Fruit fly (Drosophila melanogaster) whole organism, embryonic: ENCODE data around the gene rempA.

ENCODE experiments used
- Adf1 ChIP-seq: fragments of 200-800 bp; sonication (Bioruptor generic); IDR thresholded peaks from 2 replicates; pipeline ENCODE4 v1.3.6; 2022; ENCODE audit warnings: missing biosample characterization, missing genetic modification characterization
- Aef1 ChIP-seq: fragments of 200-800 bp; sonication (Bioruptor generic); IDR thresholded peaks from 3 replicates; pipeline ENCODE4 v1.3.6; 2022; ENCODE audit warnings: missing biosample characterization, missing genetic modification characterization
- Antp ChIP-seq: fragments of 200-800 bp; sonication (Bioruptor generic); optimal IDR thresholded peaks from 3 replicates; lab custom pipeline; 2016; ENCODE audit warnings: missing biosample characterization, missing genetic modification characterization
- Bdp1 ChIP-seq: fragments of 200-800 bp; sonication (Bioruptor generic); optimal IDR thresholded peaks from 3 replicates; lab custom pipeline; 2016; ENCODE audit warnings: missing biosample characterization, missing genetic modification characterization
- CG10147 ChIP-seq: fragments of 200-800 bp; sonication (Bioruptor generic); optimal IDR thresholded peaks from 2 replicates; lab custom pipeline; 2019; ENCODE audit warnings: missing biosample characterization, mild to moderate bottlenecking, missing genetic modification characterization, moderate library complexity
- CG10274 ChIP-seq: fragments of 200-800 bp; sonication (Bioruptor generic); optimal IDR thresholded peaks from 3 replicates; lab custom pipeline; 2017; ENCODE audit warnings: missing biosample characterization, mild to moderate bottlenecking, missing genetic modification characterization
- CG10959 ChIP-seq: fragments of 200-800 bp; sonication (Bioruptor generic); IDR thresholded peaks from 2 replicates; pipeline ENCODE4 v1.3.6; 2022; ENCODE audit warnings: missing biosample characterization, missing genetic modification characterization
- CG12299 ChIP-seq: fragments of 200-800 bp; sonication (Bioruptor generic); optimal IDR thresholded peaks from 2 replicates; lab custom pipeline; 2018; ENCODE audit warnings: missing biosample characterization, mild to moderate bottlenecking, missing genetic modification characterization
- CG12744 ChIP-seq: fragments of 200-800 bp; sonication (Bioruptor generic); optimal IDR thresholded peaks from 2 replicates; lab custom pipeline; 2016; ENCODE audit warnings: missing biosample characterization, missing genetic modification characterization
- CG13287 ChIP-seq: fragments of 200-800 bp; sonication (Bioruptor generic); IDR thresholded peaks from 2 replicates; pipeline ENCODE4 v1.3.6; 2022; ENCODE audit warnings: missing biosample characterization, missing genetic modification characterization; ENCODE audit not compliant: partially characterized antibody
- CG15514 ChIP-seq: fragments of 200-800 bp; sonication (Bioruptor generic); optimal IDR thresholded peaks from 3 replicates; lab custom pipeline; 2017; ENCODE audit warnings: missing biosample characterization, missing genetic modification characterization, mild to moderate bottlenecking, moderate library complexity, missing genetic modification reagents
- CG1602 ChIP-seq: fragments of 200-800 bp; sonication (Bioruptor generic); optimal IDR thresholded peaks from 3 replicates; lab custom pipeline; 2016; ENCODE audit warnings: missing biosample characterization, missing genetic modification characterization
- CG1647 ChIP-seq: fragments of 200-800 bp; sonication (Bioruptor generic); optimal IDR thresholded peaks from 3 replicates; lab custom pipeline; 2016; ENCODE audit warnings: missing biosample characterization, missing genetic modification characterization
- CG17385 ChIP-seq: fragments of 200-800 bp; sonication (Bioruptor generic); optimal IDR thresholded peaks from 3 replicates; lab custom pipeline; 2018; ENCODE audit warnings: missing biosample characterization, mild to moderate bottlenecking, missing genetic modification characterization
- CG2712 ChIP-seq: fragments of 200-800 bp; optimal IDR thresholded peaks from 3 replicates; lab custom pipeline; 2019; ENCODE audit warnings: missing biosample characterization, mild to moderate bottlenecking, missing genetic modification characterization, moderate library complexity
- CG32532 ChIP-seq: fragments of 200-800 bp; sonication (Bioruptor generic); IDR thresholded peaks from 2 replicates; pipeline ENCODE4 v1.3.6; 2022; ENCODE audit warnings: missing biosample characterization, missing genetic modification characterization
- CG32772 ChIP-seq: fragments of 200-800 bp; sonication (Bioruptor generic); IDR thresholded peaks from 2 replicates; pipeline ENCODE4 v1.3.6; 2022; ENCODE audit warnings: missing biosample characterization, missing genetic modification characterization
- CG33213 ChIP-seq: fragments of 200-800 bp; sonication (Bioruptor generic); optimal IDR thresholded peaks from 3 replicates; lab custom pipeline; 2016; ENCODE audit warnings: missing biosample characterization, missing genetic modification characterization
- CG3995 ChIP-seq: fragments of 200-800 bp; sonication (Bioruptor generic); optimal IDR thresholded peaks from 3 replicates; lab custom pipeline; 2016; ENCODE audit warnings: missing biosample characterization, missing genetic modification characterization
- CG4707 ChIP-seq: fragments of 200-800 bp; sonication (Bioruptor generic); optimal IDR thresholded peaks from 2 replicates; lab custom pipeline; 2018; ENCODE audit warnings: missing biosample characterization, mild to moderate bottlenecking, missing genetic modification characterization, moderate library complexity
- CG5953 ChIP-seq: fragments of 200-800 bp; sonication (Bioruptor generic); IDR thresholded peaks from 2 replicates; pipeline ENCODE4 v1.3.6; 2022; ENCODE audit warnings: missing biosample characterization, missing genetic modification characterization
- CG6254 ChIP-seq: fragments of 200-800 bp; sonication (Bioruptor generic); optimal IDR thresholded peaks from 3 replicates; lab custom pipeline; 2017; ENCODE audit warnings: mild to moderate bottlenecking, missing biosample characterization, missing genetic modification reagents, missing genetic modification characterization
- CG9932 ChIP-seq: fragments of 200-800 bp; sonication (Bioruptor generic); IDR thresholded peaks from 2 replicates; pipeline ENCODE4 v1.3.6; 2022; ENCODE audit warnings: missing biosample characterization, missing genetic modification characterization
- Dll ChIP-seq: fragments of 200-800 bp; sonication (Bioruptor generic); IDR thresholded peaks from 4 replicates; pipeline ENCODE4 v1.3.6; 2022; ENCODE audit warnings: missing biosample characterization, missing genetic modification characterization; ENCODE audit not compliant: partially characterized antibody
- H2.0 ChIP-seq: fragments of 200-800 bp; sonication (Bioruptor generic); IDR thresholded peaks from 2 replicates; pipeline ENCODE4 v1.3.6; 2022; ENCODE audit warnings: missing biosample characterization, missing genetic modification characterization
- Meics ChIP-seq: fragments of 200-800 bp; sonication (Bioruptor generic); optimal IDR thresholded peaks from 2 replicates; lab custom pipeline; 2017; ENCODE audit warnings: missing biosample characterization, mild to moderate bottlenecking, missing genetic modification characterization
- Mes4 ChIP-seq: fragments of 200-800 bp; sonication (Bioruptor generic); optimal IDR thresholded peaks from 2 replicates; lab custom pipeline; 2016; ENCODE audit warnings: missing biosample characterization, missing genetic modification characterization
- Six4 ChIP-seq: fragments of 200-800 bp; sonication (Bioruptor generic); optimal IDR thresholded peaks from 2 replicates; lab custom pipeline; 2016; ENCODE audit warnings: missing biosample characterization, missing genetic modification characterization
- abd-A ChIP-seq: fragments of 200-800 bp; sonication (Bioruptor generic); optimal IDR thresholded peaks from 3 replicates; lab custom pipeline; 2019; ENCODE audit warnings: missing biosample characterization, mild to moderate bottlenecking, missing genetic modification characterization, moderate library complexity
- ac ChIP-seq: fragments of 200-800 bp; sonication (Bioruptor generic); optimal IDR thresholded peaks from 3 replicates; lab custom pipeline; 2017; ENCODE audit warnings: missing biosample characterization, mild to moderate bottlenecking, missing genetic modification characterization
- btn ChIP-seq: fragments of 200-800 bp; sonication (Bioruptor generic); optimal IDR thresholded peaks from 2 replicates; lab custom pipeline; 2016; ENCODE audit warnings: missing biosample characterization, missing genetic modification characterization
- cad ChIP-seq: fragments of >200 bp; optimal IDR thresholded peaks from 2 replicates; lab custom pipeline; 2017; ENCODE audit warnings: missing biosample characterization, missing genetic modification characterization
- cas ChIP-seq: fragments of 200-800 bp; sonication (Bioruptor generic); IDR thresholded peaks from 2 replicates; pipeline ENCODE4 v1.3.6; 2022; ENCODE audit warnings: missing biosample characterization, missing genetic modification characterization
- ci ChIP-seq: fragments of 200-800 bp; sonication (Bioruptor generic); IDR thresholded peaks from 3 replicates; pipeline ENCODE4 v1.3.6; 2022; ENCODE audit warnings: missing biosample characterization, missing genetic modification characterization
- eve ChIP-seq, 2 experiments: fragments of >200 bp; optimal IDR thresholded peaks; 2 replicates each; lab custom pipeline; 2017; ENCODE audit warnings: missing biosample characterization in 2 of 2, missing genetic modification characterization in 2 of 2
- fd96Cb ChIP-seq: fragments of 200-800 bp; sonication (Bioruptor generic); optimal IDR thresholded peaks from 2 replicates; lab custom pipeline; 2018; ENCODE audit warnings: missing biosample characterization, mild to moderate bottlenecking, missing genetic modification characterization, moderate library complexity
- grau ChIP-seq: fragments of 200-800 bp; optimal IDR thresholded peaks from 3 replicates; lab custom pipeline; 2019; ENCODE audit warnings: missing biosample characterization, mild to moderate bottlenecking, missing genetic modification characterization, moderate library complexity
- gro ChIP-seq: fragments of 200-800 bp; sonication (Bioruptor generic); optimal IDR thresholded peaks from 2 replicates; lab custom pipeline; 2016; ENCODE audit warnings: missing biosample characterization, missing genetic modification characterization
- gt ChIP-seq: fragments of 200-800 bp; sonication (Bioruptor generic); IDR thresholded peaks from 2 replicates; pipeline ENCODE4 v1.3.6; 2022; ENCODE audit warnings: missing biosample characterization, missing genetic modification characterization
- hb ChIP-seq: fragments of 200-800 bp; sonication (Bioruptor generic); IDR thresholded peaks from 3 replicates; pipeline ENCODE4 v1.3.6; 2022; ENCODE audit warnings: missing biosample characterization, missing genetic modification characterization; ENCODE audit not compliant: partially characterized antibody
- jigr1 ChIP-seq: fragments of 200-800 bp; sonication (Bioruptor generic); IDR thresholded peaks from 3 replicates; pipeline ENCODE4 v1.3.6; 2022; ENCODE audit warnings: missing biosample characterization, missing genetic modification characterization
- jing ChIP-seq: fragments of 200-800 bp; sonication (Bioruptor generic); optimal IDR thresholded peaks from 2 replicates; lab custom pipeline; 2018; ENCODE audit warnings: missing biosample characterization, mild to moderate bottlenecking, missing genetic modification characterization
- maf-S ChIP-seq: fragments of 200-800 bp; sonication (Bioruptor generic); optimal IDR thresholded peaks from 2 replicates; lab custom pipeline; 2016; ENCODE audit warnings: missing biosample characterization, missing genetic modification characterization
- row ChIP-seq: fragments of 200-800 bp; sonication (Bioruptor generic); IDR thresholded peaks from 3 replicates; pipeline ENCODE4 v1.3.6; 2022; ENCODE audit warnings: missing biosample characterization, missing genetic modification characterization
- sc ChIP-seq, 3 experiments: fragments of >200 bp in 2 of 3; fragments of 200-800 bp in 1 of 3; sonication (Bioruptor generic) in 1 of 3; optimal IDR thresholded peaks; 2 replicates in 2 of 3; 3 replicates in 1 of 3; lab custom pipeline; 2017; ENCODE audit warnings: mild to moderate bottlenecking in 1 of 3, missing biosample characterization in 1 of 3, missing genetic modification characterization in 1 of 3, missing genetic modification reagents in 1 of 3
- scrt ChIP-seq: fragments of 200-800 bp; sonication (Bioruptor generic); optimal IDR thresholded peaks from 2 replicates; lab custom pipeline; 2018; ENCODE audit warnings: missing biosample characterization, mild to moderate bottlenecking, missing genetic modification characterization, moderate library complexity
- sens-2 ChIP-seq: fragments of 200-800 bp; sonication (Bioruptor generic); IDR thresholded peaks from 2 replicates; pipeline ENCODE4 v1.3.6; 2022; ENCODE audit warnings: missing biosample characterization, missing genetic modification characterization
- seq ChIP-seq: fragments of 200-800 bp; sonication (Bioruptor generic); IDR thresholded peaks from 2 replicates; pipeline ENCODE4 v1.3.6; 2022; ENCODE audit warnings: missing biosample characterization, missing genetic modification characterization
- slbo ChIP-seq: fragments of 200-800 bp; sonication (Bioruptor generic); IDR thresholded peaks from 2 replicates; pipeline ENCODE4 v1.3.6; 2022; ENCODE audit warnings: missing biosample characterization, missing genetic modification characterization
- z ChIP-seq: fragments of 200-800 bp; sonication (Bioruptor generic); IDR thresholded peaks from 3 replicates; pipeline ENCODE4 v1.3.6; 2022; ENCODE audit warnings: missing biosample characterization, missing genetic modification characterization

Gene rempA

dm6 chr2L:520331-521000 lies 39.6 kb downstream of the rempA start (continued):
- TF ChIP-seq btn (GFP tag; lab: Kevin White, UChicago) (peak; percentile 82), Mes4 (GFP tag; lab: Kevin White, UChicago) (peak; percentile 82), CG17385 (peak; percentile 84), CG1647 (peak; percentile 80), CG13287 (no peak), sc (optimal IDR thresholded peaks at IDR 0.05; lab: Kevin White, UChicago) (no peak), sc (GFP tag; optimal IDR thresholded peaks at IDR 0.05; lab: Kevin White, UChicago) (peak; percentile 63), Antp (peak; percentile 83), slbo (GFP tag; lab: Robert Waterston, UW) (peak; percentile 62), CG10274 (GFP tag; lab: Kevin White, UChicago) (peak; percentile 27), H2.0 (GFP tag; lab: Robert Waterston, UW) (peak; percentile 88), Meics (GFP tag; lab: Kevin White, UChicago) (peak; percentile 39), Aef1 (GFP tag; lab: Robert Waterston, UW) (peak; percentile 78), CG6254 (GFP tag; lab: Kevin White, UChicago) (peak; percentile 56), Bdp1 (GFP tag; lab: Kevin White, UChicago) (peak; percentile 17), gro (GFP tag; lab: Kevin White, UChicago) (peak; percentile 36), CG9932 (no peak), cas (GFP tag; lab: Robert Waterston, UW) (0 out of 2 replicates have a peak, but pooled peaks have one; percentile 15), hb (GFP tag; lab: Robert Waterston, UW) (no peak), grau (tag; lab: Kevin White, UChicago) (peak; percentile 88), eve (GFP tag; optimal IDR thresholded peaks at IDR 0.05; lab: Kevin White, UChicago) (peak in 1 of 2 experiments; percentile 95), CG4707 (GFP tag; lab: Kevin White, UChicago) (peak; percentile 85), Dll (GFP tag; lab: Robert Waterston, UW) (no peak), CG15514 (peak; percentile 41), CG2712 (tag; lab: Kevin White, UChicago) (peak; percentile 91), gt (GFP tag; lab: Robert Waterston, UW) (no peak), CG1602 (GFP tag; lab: Kevin White, UChicago) (peak; percentile 78), CG10959 (GFP tag; lab: Robert Waterston, UW) (peak; percentile 89), cad (GFP tag; lab: Kevin White, UChicago) (no peak), CG32532 (GFP tag; lab: Robert Waterston, UW) (peak; percentile 53), jigr1 (GFP tag; lab: Robert Waterston, UW) (peak; percentile 75), abd-A (tag; lab: Kevin White, UChicago) (no peak), CG32772 (peak; percentile 73), jing (peak; percentile 89), z (GFP tag; lab: Robert Waterston, UW) (peak; percentile 48; the same call in 1 of the 3 replicates), sens-2 (GFP tag; lab: Robert Waterston, UW) (peak; percentile 79), ci (GFP tag; lab: Robert Waterston, UW) (peak; percentile 94), ac (GFP tag; lab: Kevin White, UChicago) (peak; percentile 64), seq (peak; percentile 85), maf-S (GFP tag; lab: Kevin White, UChicago) (peak; percentile 82), CG33213 (GFP tag; lab: Kevin White, UChicago) (peak; percentile 76), CG12744 (peak; percentile 81), Adf1 (GFP tag; lab: Robert Waterston, UW) (0 out of 2 replicates have a peak, but pooled peaks have one; percentile 10), CG12299 (peak; percentile 74), scrt (peak; percentile 35), CG3995 (GFP tag; lab: Kevin White, UChicago) (no peak), CG5953 (peak; percentile 90), fd96Cb (tag; lab: Kevin White, UChicago) (peak; percentile 89), Six4 (peak; percentile 87), row (GFP tag; lab: Robert Waterston, UW) (peak; percentile 83), CG10147 (GFP tag; lab: Kevin White, UChicago) (peak; percentile 61)
